Worm (Caenorhabditis elegans): ENCODE measurements around the gene Y54F10BM.9.

Gene Y54F10BM.9

ce11 chrIII:2331033-2331625 lies 26.4 kb upstream of the Y54F10BM.9 start, which contains the start of the genes Y54F10BM.13 and ppm-1.D:
Y54F10BM.13 (minus strand) TSS chrIII:2331083.
ppm-1.D (plus strand) TSS chrIII:2331572.
- TF ChIP-seq nhr-23 (tag; optimal IDR thresholded peaks at IDR 0.05) = no peak
- no peak for TF ChIP-seq R02D3.7 (tag; optimal IDR thresholded peaks at IDR 0.05)
- peak; percentile 11 for TF ChIP-seq fos-1 (tag; optimal IDR thresholded peaks at IDR 0.05)
- peak; percentile 21 for TF ChIP-seq unc-55 (GFP tag; optimal IDR thresholded peaks at IDR 0.05)
- no peak for TF ChIP-seq ztf-11 (tag; optimal IDR thresholded peaks at IDR 0.05)
- TF ChIP-seq unc-62 (GFP tag; optimal IDR thresholded peaks at IDR 0.05) = no peak
- peak in 1 of 2 experiments; percentile 50 for TF ChIP-seq lsy-2 (tag; optimal IDR thresholded peaks at IDR 0.05)
- TF ChIP-seq crh-2 (tag; optimal IDR thresholded peaks at IDR 0.05) = no peak
- peak; percentile 53 for TF ChIP-seq lin-13 (GFP tag; optimal IDR thresholded peaks at IDR 0.05)
- TF ChIP-seq C34F6.9 (tag; optimal IDR thresholded peaks at IDR 0.05) = peak; percentile 8
- TF ChIP-seq aly-2 (tag; optimal IDR thresholded peaks at IDR 0.05) = no peak
- TF ChIP-seq gmeb-1 (tag; optimal IDR thresholded peaks at IDR 0.05) = peak; percentile 87
- no peak for TF ChIP-seq nhr-12 (tag; optimal IDR thresholded peaks at IDR 0.05)
- TF ChIP-seq mdl-1 (tag; optimal IDR thresholded peaks at IDR 0.05) = no peak
- no peak for TF ChIP-seq nhr-25 (tag; optimal IDR thresholded peaks at IDR 0.05)
- TF ChIP-seq nhr-129 (tag; optimal IDR thresholded peaks at IDR 0.05) = peak; percentile 6

ce11 chrIII:2330389-2330788 lies 25.7 kb upstream of the Y54F10BM.9 start:
- no peak for TF ChIP-seq lsy-2 (tag; optimal IDR thresholded peaks at IDR 0.05)
- TF ChIP-seq lin-39 (tag; optimal IDR thresholded peaks at IDR 0.05) = no peak
- no peak for TF ChIP-seq peb-1 (tag; optimal IDR thresholded peaks at IDR 0.05)
- no peak for TF ChIP-seq nhr-77 (tag; optimal IDR thresholded peaks at IDR 0.05)
- no peak for TF ChIP-seq sma-9 (GFP tag; optimal IDR thresholded peaks at IDR 0.05)
- TF ChIP-seq sma-9 (tag; optimal IDR thresholded peaks at IDR 0.05) = no peak
- TF ChIP-seq ceh-16 (tag; optimal IDR thresholded peaks at IDR 0.05) = no peak
- TF ChIP-seq gmeb-1 (tag; optimal IDR thresholded peaks at IDR 0.05) = no peak

ce11 chrIII:2329336-2329735 lies 24.6 kb upstream of the Y54F10BM.9 start, which contains the start of gene Y54F10BM.12:
Y54F10BM.12 (minus strand) TSS chrIII:2329679.
- TF ChIP-seq C34F6.9 (tag; optimal IDR thresholded peaks at IDR 0.05) (no peak), nhr-11 (tag; optimal IDR thresholded peaks at IDR 0.05) (no peak), nhr-237 (tag; optimal IDR thresholded peaks at IDR 0.05) (no peak), ztf-11 (tag; optimal IDR thresholded peaks at IDR 0.05) (no peak), elt-3 (tag; optimal IDR thresholded peaks at IDR 0.05) (no peak), unc-62 (GFP tag; optimal IDR thresholded peaks at IDR 0.05) (no peak), mab-5 (tag; optimal IDR thresholded peaks at IDR 0.05) (no peak), ceh-82 (tag; optimal IDR thresholded peaks at IDR 0.05) (no peak), aly-2 (tag; optimal IDR thresholded peaks at IDR 0.05) (no peak), nhr-77 (tag; optimal IDR thresholded peaks at IDR 0.05) (no peak), ama-1 (optimal IDR thresholded peaks at IDR 0.05) (no peak), lin-11 (tag; optimal IDR thresholded peaks at IDR 0.05) (no peak), peb-1 (tag; optimal IDR thresholded peaks at IDR 0.05) (no peak), snpc-4 (tag; optimal IDR thresholded peaks at IDR 0.05) (no peak), lin-13 (GFP tag; optimal IDR thresholded peaks at IDR 0.05) (no peak), lsy-2 (tag; optimal IDR thresholded peaks at IDR 0.05) (no peak), nhr-129 (tag; optimal IDR thresholded peaks at IDR 0.05) (no peak), R02D3.7 (tag; optimal IDR thresholded peaks at IDR 0.05) (no peak), zag-1 (tag; optimal IDR thresholded peaks at IDR 0.05) (no peak), ztf-4 (tag; optimal IDR thresholded peaks at IDR 0.05) (no peak)

- no peak for TF ChIP-seq lin-11 (tag; optimal IDR thresholded peaks at IDR 0.05)
- no peak for TF ChIP-seq ztf-11 (tag; optimal IDR thresholded peaks at IDR 0.05)
- no peak for TF ChIP-seq F13H6.1 (tag; optimal IDR thresholded peaks at IDR 0.05)
- no peak for TF ChIP-seq nhr-10 (tag; optimal IDR thresholded peaks at IDR 0.05)
- no peak for TF ChIP-seq ceh-82 (tag; optimal IDR thresholded peaks at IDR 0.05)
- TF ChIP-seq nhr-129 (tag; optimal IDR thresholded peaks at IDR 0.05) = no peak
- TF ChIP-seq dmd-4 (tag; optimal IDR thresholded peaks at IDR 0.05) = no peak
Measured at ce11 chrIII:2328612-2329011, 23.9 kb upstream of the Y54F10BM.9 start.

ce11 chrIII:2324703-2325102 lies 20.0 kb upstream of the Y54F10BM.9 start:
- TF ChIP-seq elt-1 (tag; optimal IDR thresholded peaks at IDR 0.05) (no peak), mbf-1 (tag; optimal IDR thresholded peaks at IDR 0.05) (no peak), alr-1 (tag; optimal IDR thresholded peaks at IDR 0.05) (no peak), dmd-4 (tag; optimal IDR thresholded peaks at IDR 0.05) (no peak), Y55F3AM.14 (GFP tag; optimal IDR thresholded peaks at IDR 0.05) (no peak), ztf-4 (tag; optimal IDR thresholded peaks at IDR 0.05) (no peak), egl-27 (tag; optimal IDR thresholded peaks at IDR 0.05) (no peak), ZK546.5 (tag; optimal IDR thresholded peaks at IDR 0.05) (no peak), nhr-12 (tag; optimal IDR thresholded peaks at IDR 0.05) (no peak), unc-39 (tag; optimal IDR thresholded peaks at IDR 0.05) (no peak), sem-4 (tag; optimal IDR thresholded peaks at IDR 0.05) (no peak), peb-1 (tag; optimal IDR thresholded peaks at IDR 0.05) (no peak), blmp-1 (tag; optimal IDR thresholded peaks at IDR 0.05; ENCODE audit: insufficient read depth) (no peak), ceh-82 (tag; optimal IDR thresholded peaks at IDR 0.05) (no peak), F13H6.1 (tag; optimal IDR thresholded peaks at IDR 0.05) (no peak), mdl-1 (tag; optimal IDR thresholded peaks at IDR 0.05) (no peak), lin-11 (tag; optimal IDR thresholded peaks at IDR 0.05) (no peak), nhr-25 (tag; optimal IDR thresholded peaks at IDR 0.05) (no peak), lin-39 (tag; optimal IDR thresholded peaks at IDR 0.05) (no peak)
